Fruit fly (Drosophila melanogaster): ENCODE results near the gene Prx6a.

Gene Prx6a

dm6 chr2L:2878188-2878587 is at the start of gene Prx6a, which contains the start of gene Sbat:
Gene Prx6a (minus strand): TSS chr2L:2878232.
Gene Sbat (plus strand): TSS chr2L:2878344.
- peak; percentile 77 for TF ChIP-seq CG17801 (GFP tag; optimal IDR thresholded peaks at IDR 0.05; ENCODE audit: partially characterized antibody)

- peak; percentile 78 for TF ChIP-seq CG17801 (GFP tag; optimal IDR thresholded peaks at IDR 0.05; ENCODE audit: partially characterized antibody)
Observed at dm6 chr2L:2924266-2924801, 46.3 kb upstream of the Prx6a start.

- no peak for TF ChIP-seq CG17801 (GFP tag; optimal IDR thresholded peaks at IDR 0.05; ENCODE audit: partially characterized antibody)
Observed at dm6 chr2L:2920641-2921040, 42.6 kb upstream of the Prx6a start.

dm6 chr2L:2910957-2911356 is 32.9 kb upstream of the Prx6a start:
- TF ChIP-seq CG17801 (GFP tag; optimal IDR thresholded peaks at IDR 0.05; ENCODE audit: partially characterized antibody): no peak

dm6 chr2L:2909495-2909894 is 31.5 kb upstream of the Prx6a start:
- no peak for TF ChIP-seq CG17801 (GFP tag; optimal IDR thresholded peaks at IDR 0.05; ENCODE audit: partially characterized antibody)

- peak; percentile 37 for TF ChIP-seq CG17801 (GFP tag; optimal IDR thresholded peaks at IDR 0.05; ENCODE audit: partially characterized antibody)
Observed at dm6 chr2L:2908440-2909154, 30.6 kb upstream of the Prx6a start.

- TF ChIP-seq CG17801 (GFP tag; optimal IDR thresholded peaks at IDR 0.05; ENCODE audit: partially characterized antibody): no peak
Observed at dm6 chr2L:2907776-2908175, 29.7 kb upstream of the Prx6a start.

- no peak for TF ChIP-seq CG17801 (GFP tag; optimal IDR thresholded peaks at IDR 0.05; ENCODE audit: partially characterized antibody)
Observed at dm6 chr2L:2906122-2906521, 28.1 kb upstream of the Prx6a start.

- peak; percentile 95 for TF ChIP-seq CG17801 (GFP tag; optimal IDR thresholded peaks at IDR 0.05; ENCODE audit: partially characterized antibody)
Observed at dm6 chr2L:2905051-2905446, 27.0 kb upstream of the Prx6a start.

dm6 chr2L:2904316-2905050 is 26.5 kb upstream of the Prx6a start:
- TF ChIP-seq CG17801 (GFP tag; optimal IDR thresholded peaks at IDR 0.05; ENCODE audit: partially characterized antibody): no peak

dm6 chr2L:2903649-2904048 is 25.6 kb upstream of the Prx6a start:
- TF ChIP-seq CG17801 (GFP tag; optimal IDR thresholded peaks at IDR 0.05; ENCODE audit: partially characterized antibody): no peak

dm6 chr2L:2901445-2901844 is 23.4 kb upstream of the Prx6a start:
- no peak for TF ChIP-seq CG17801 (GFP tag; optimal IDR thresholded peaks at IDR 0.05; ENCODE audit: partially characterized antibody)

dm6 chr2L:2900392-2901028 is 22.5 kb upstream of the Prx6a start:
- no peak for TF ChIP-seq CG17801 (GFP tag; optimal IDR thresholded peaks at IDR 0.05; ENCODE audit: partially characterized antibody)

- TF ChIP-seq CG17801 (GFP tag; optimal IDR thresholded peaks at IDR 0.05; ENCODE audit: partially characterized antibody): no peak
Observed at dm6 chr2L:2898247-2898646, 20.2 kb upstream of the Prx6a start.

- no peak for TF ChIP-seq CG17801 (GFP tag; optimal IDR thresholded peaks at IDR 0.05; ENCODE audit: partially characterized antibody)
Observed at dm6 chr2L:2897710-2898109, 19.7 kb upstream of the Prx6a start.
